Worm (Caenorhabditis elegans) whole organism, L3 larva: Measurements from ENCODE around the gene npp-26.

Experiments
- R02D3.7 ChIP-seq: fragments of 150-350 bp; optimal IDR thresholded peaks from 2 replicates; lab custom pipeline; 2014; ENCODE audit warnings: missing biosample characterization, missing genetic modification characterization
- ZK546.5 ChIP-seq: sonication (generic microtip); optimal IDR thresholded peaks from 2 replicates; lab custom pipeline; 2017; ENCODE audit warnings: missing biosample characterization, missing genetic modification characterization
- aly-2 ChIP-seq: fragments of 150-350 bp; optimal IDR thresholded peaks from 2 replicates; lab custom pipeline; 2014; ENCODE audit warnings: missing biosample characterization, missing genetic modification characterization
- ama-1 ChIP-seq: fragments of 150-350 bp; optimal IDR thresholded peaks from 2 replicates; lab custom pipeline; 2018
- ceh-16 ChIP-seq: sonication (generic microtip); optimal IDR thresholded peaks from 2 replicates; lab custom pipeline; 2017; ENCODE audit warnings: missing biosample characterization, missing genetic modification characterization
- ceh-28 ChIP-seq: fragments of 150-350 bp; optimal IDR thresholded peaks from 2 replicates; lab custom pipeline; 2014; ENCODE audit warnings: missing biosample characterization, missing genetic modification reagents, missing genetic modification characterization
- ceh-82 ChIP-seq: fragments of 150-350 bp; optimal IDR thresholded peaks from 2 replicates; lab custom pipeline; 2014; ENCODE audit warnings: missing biosample characterization, missing genetic modification characterization
- ceh-9 ChIP-seq: sonication (generic microtip); optimal IDR thresholded peaks from 2 replicates; lab custom pipeline; 2018; ENCODE audit warnings: missing biosample characterization, missing genetic modification characterization
- daf-12 ChIP-seq: fragments of 150-350 bp; optimal IDR thresholded peaks from 2 replicates; lab custom pipeline; 2014; ENCODE audit warnings: missing biosample characterization, missing genetic modification reagents, missing genetic modification characterization
- egl-27 ChIP-seq: sonication (generic microtip); optimal IDR thresholded peaks from 4 replicates; lab custom pipeline; 2017; ENCODE audit warnings: missing biosample characterization, missing genetic modification reagents, missing genetic modification characterization
- egl-5 ChIP-seq: fragments of 150-350 bp; optimal IDR thresholded peaks from 2 replicates; lab custom pipeline; 2017; ENCODE audit warnings: missing biosample characterization, missing genetic modification reagents, missing genetic modification characterization, inconsistent platforms
- elt-2 ChIP-seq: sonication (generic microtip); optimal IDR thresholded peaks from 2 replicates; lab custom pipeline; 2016; ENCODE audit warnings: missing genetic modification reagents, mild to moderate bottlenecking, missing genetic modification characterization, missing compliant biosample characterization
- elt-3 ChIP-seq, 3 experiments: fragments of 150-350 bp in 1 of 3; sonication (generic microtip) in 2 of 3; optimal IDR thresholded peaks; 2 replicates in 2 of 3; 4 replicates in 1 of 3; lab custom pipeline; 2014 to 2017; ENCODE audit warnings: missing biosample characterization in 3 of 3, missing genetic modification characterization in 3 of 3
- eor-1 ChIP-seq, 2 experiments: fragments of 150-350 bp; optimal IDR thresholded peaks; 2 replicates each; lab custom pipeline; 2014 to 2018; ENCODE audit warnings: missing biosample characterization in 2 of 2, missing genetic modification characterization in 2 of 2
- fkh-10 ChIP-seq: sonication (generic microtip); optimal IDR thresholded peaks from 2 replicates; lab custom pipeline; 2017; ENCODE audit warnings: missing biosample characterization, missing genetic modification reagents, missing genetic modification characterization
- fkh-2 ChIP-seq: fragments of 150-350 bp; optimal IDR thresholded peaks from 2 replicates; lab custom pipeline; 2014; ENCODE audit warnings: missing biosample characterization, missing genetic modification reagents, missing genetic modification characterization
- fos-1 ChIP-seq: fragments of 150-350 bp; optimal IDR thresholded peaks from 2 replicates; lab custom pipeline; 2014; ENCODE audit warnings: missing biosample characterization, missing genetic modification characterization
- hmg-11 ChIP-seq: sonication (generic microtip); optimal IDR thresholded peaks from 2 replicates; lab custom pipeline; 2016; ENCODE audit warnings: missing genetic modification characterization, missing compliant biosample characterization
- jun-1 ChIP-seq: fragments of 150-350 bp; optimal IDR thresholded peaks from 2 replicates; lab custom pipeline; 2014; ENCODE audit warnings: missing biosample characterization, missing genetic modification reagents, missing genetic modification characterization
- lin-15B ChIP-seq: fragments of 150-350 bp; optimal IDR thresholded peaks from 2 replicates; lab custom pipeline; 2014; ENCODE audit warnings: missing biosample characterization, missing genetic modification characterization
- lin-39 ChIP-seq: fragments of 150-350 bp; optimal IDR thresholded peaks from 2 replicates; lab custom pipeline; 2018; ENCODE audit warnings: missing biosample characterization, missing genetic modification reagents, missing genetic modification characterization
- lsy-12 ChIP-seq: sonication (generic microtip); optimal IDR thresholded peaks from 2 replicates; lab custom pipeline; 2016; ENCODE audit warnings: mild to moderate bottlenecking, missing genetic modification characterization, missing compliant biosample characterization
- mml-1 ChIP-seq: fragments of 150-350 bp; sonication (generic microtip); optimal IDR thresholded peaks from 3 replicates; lab custom pipeline; 2014; ENCODE audit warnings: missing biosample characterization, missing genetic modification characterization
- nfya-1 ChIP-seq: sonication (generic microtip); optimal IDR thresholded peaks from 2 replicates; lab custom pipeline; 2017; ENCODE audit warnings: missing genetic modification characterization, mild to moderate bottlenecking, missing compliant biosample characterization, antibody characterized with exemption, moderate library complexity; ENCODE audit not compliant: insufficient read depth
- nhr-11 ChIP-seq: fragments of 150-350 bp; optimal IDR thresholded peaks from 2 replicates; lab custom pipeline; 2014; ENCODE audit warnings: missing biosample characterization, missing genetic modification characterization
- nhr-12 ChIP-seq: fragments of 150-350 bp; optimal IDR thresholded peaks from 2 replicates; lab custom pipeline; 2014; ENCODE audit warnings: missing biosample characterization, missing genetic modification characterization
- nhr-23 ChIP-seq: fragments of 150-350 bp; optimal IDR thresholded peaks from 2 replicates; lab custom pipeline; 2014; ENCODE audit warnings: missing biosample characterization, missing genetic modification reagents, missing genetic modification characterization
- nhr-237 ChIP-seq: fragments of 150-350 bp; optimal IDR thresholded peaks from 2 replicates; lab custom pipeline; 2014; ENCODE audit warnings: missing biosample characterization, missing genetic modification characterization
- nhr-25 ChIP-seq: sonication (generic microtip); optimal IDR thresholded peaks from 2 replicates; lab custom pipeline; 2017; ENCODE audit warnings: missing biosample characterization, missing genetic modification characterization
- nhr-28 ChIP-seq: fragments of 150-350 bp; optimal IDR thresholded peaks from 2 replicates; lab custom pipeline; 2014; ENCODE audit warnings: missing biosample characterization, missing genetic modification characterization
- nhr-43 ChIP-seq: sonication (generic microtip); optimal IDR thresholded peaks from 2 replicates; lab custom pipeline; 2016; ENCODE audit warnings: mild to moderate bottlenecking, missing genetic modification characterization, missing compliant biosample characterization; ENCODE audit not compliant: poor library complexity, severe bottlenecking
- nhr-67 ChIP-seq: fragments of 150-350 bp; optimal IDR thresholded peaks from 2 replicates; lab custom pipeline; 2014; ENCODE audit warnings: missing biosample characterization, missing genetic modification characterization
- nhr-77 ChIP-seq: fragments of 150-350 bp; optimal IDR thresholded peaks from 2 replicates; lab custom pipeline; 2014; ENCODE audit warnings: missing biosample characterization, missing genetic modification characterization
- pha-4 ChIP-seq: fragments of 150-350 bp; optimal IDR thresholded peaks from 2 replicates; lab custom pipeline; 2014; ENCODE audit warnings: missing biosample characterization, missing genetic modification reagents, missing genetic modification characterization
- pqm-1 ChIP-seq: fragments of 150-350 bp; optimal IDR thresholded peaks from 2 replicates; lab custom pipeline; 2017; ENCODE audit warnings: missing biosample characterization, missing genetic modification characterization, inconsistent platforms
- sea-2 ChIP-seq: fragments of 150-350 bp; sonication (generic microtip); optimal IDR thresholded peaks from 4 replicates; lab custom pipeline; 2014; ENCODE audit warnings: missing biosample characterization, missing genetic modification reagents, missing genetic modification characterization
- skn-1 ChIP-seq: fragments of 150-350 bp; optimal IDR thresholded peaks from 2 replicates; lab custom pipeline; 2014; ENCODE audit warnings: missing biosample characterization, missing genetic modification characterization
- snpc-4 ChIP-seq: fragments of 150-350 bp; optimal IDR thresholded peaks from 2 replicates; lab custom pipeline; 2014; ENCODE audit warnings: missing biosample characterization, missing genetic modification characterization
- tbx-2 ChIP-seq: sonication (generic microtip); optimal IDR thresholded peaks from 2 replicates; lab custom pipeline; 2016; ENCODE audit warnings: mild to moderate bottlenecking, missing genetic modification characterization, missing compliant biosample characterization
- unc-39 ChIP-seq: sonication (generic microtip); optimal IDR thresholded peaks from 4 replicates; lab custom pipeline; 2017; ENCODE audit warnings: missing biosample characterization, missing genetic modification characterization
- unc-62 ChIP-seq: fragments of 150-350 bp; sonication (generic microtip); optimal IDR thresholded peaks from 4 replicates; lab custom pipeline; 2014; ENCODE audit warnings: missing biosample characterization, missing genetic modification reagents, missing genetic modification characterization
- ztf-11 ChIP-seq: fragments of 150-350 bp; optimal IDR thresholded peaks from 2 replicates; lab custom pipeline; 2014; ENCODE audit warnings: missing biosample characterization, missing genetic modification characterization
- ztf-4 ChIP-seq: fragments of 150-350 bp; optimal IDR thresholded peaks from 2 replicates; lab custom pipeline; 2014; ENCODE audit warnings: missing biosample characterization, missing genetic modification characterization

Gene npp-26

DNA sequence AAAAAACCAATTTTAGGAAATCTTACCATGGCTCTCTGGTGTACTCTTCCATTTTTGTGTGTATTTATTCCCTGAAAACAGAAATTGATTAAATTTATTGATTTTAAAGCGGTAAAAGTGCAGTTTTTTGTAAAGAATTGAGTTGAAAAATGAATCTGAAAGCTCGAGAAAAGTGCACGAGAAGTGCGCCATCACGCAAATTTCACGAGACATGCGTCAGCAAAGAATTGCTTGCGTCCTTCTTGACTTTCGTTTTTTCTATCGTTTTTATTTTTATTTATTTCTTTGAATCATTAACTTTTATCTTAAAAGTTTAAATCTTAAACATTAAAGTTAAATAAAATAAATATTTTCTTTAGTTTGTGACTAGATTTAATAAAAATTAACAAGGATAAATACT lies 19.1 kb upstream of the npp-26 start, which contains the start of gene timm-17B.1:
Gene timm-17B.1, minus strand, starts transcription at position 71 of the 400 bp plus-strand sequence.
- peak; percentile 57 for TF ChIP-seq ceh-28 (tag; lab: Kevin White, UChicago)
- peak; percentile 75 for TF ChIP-seq nhr-43 (tag; lab: Kevin White, UChicago)
- TF ChIP-seq ama-1 (lab: Kevin White, UChicago), result no peak
- no peak for TF ChIP-seq unc-39 (tag; lab: Kevin White, UChicago)
- peak; percentile 66 for TF ChIP-seq nhr-23 (tag; lab: Kevin White, UChicago)
- TF ChIP-seq elt-2 (tag; lab: Kevin White, UChicago), result peak; percentile 25
- TF ChIP-seq daf-12 (tag; lab: Kevin White, UChicago), result no peak
- peak; percentile 29 for TF ChIP-seq snpc-4
- TF ChIP-seq egl-5 (tag; lab: Kevin White, UChicago), result no peak
- peak; percentile 21 for TF ChIP-seq lsy-12 (tag; lab: Kevin White, UChicago)
- TF ChIP-seq nfya-1 (tag; lab: Kevin White, UChicago), result peak; percentile 81
- peak; percentile 79 for TF ChIP-seq pha-4
- TF ChIP-seq R02D3.7 (tag; lab: Kevin White, UChicago), result peak; percentile 73
- no peak for TF ChIP-seq fkh-2 (tag; lab: Kevin White, UChicago)
- peak; percentile 49 for TF ChIP-seq tbx-2 (tag; lab: Kevin White, UChicago)
- peak; percentile 52 for TF ChIP-seq skn-1 (tag; lab: Kevin White, UChicago)
- no peak for TF ChIP-seq nhr-28
- TF ChIP-seq fkh-10 (GFP tag; lab: Kevin White, UChicago), result no peak
- TF ChIP-seq hmg-11 (tag; lab: Kevin White, UChicago), result peak; percentile 45
- peak; percentile 76 for TF ChIP-seq lin-15B (tag; lab: Kevin White, UChicago)
- peak; percentile 13 for TF ChIP-seq nhr-25

ce11 chrIV:4747553-4747952 lies 17.0 kb upstream of the npp-26 start, which contains the start of gene tctn-1:
tctn-1 (minus strand) TSS chrIV:4747832.
- TF ChIP-seq R02D3.7 (tag; lab: Kevin White, UChicago), result peak; percentile 36
- no peak for TF ChIP-seq pqm-1 (tag; lab: Kevin White, UChicago)
- no peak for TF ChIP-seq elt-3 (tag; optimal IDR thresholded peaks at IDR 0.05; lab: Kevin White, UChicago)
- TF ChIP-seq egl-5 (tag; lab: Kevin White, UChicago), result no peak
- no peak for TF ChIP-seq nhr-28
- no peak for TF ChIP-seq elt-2 (tag; lab: Kevin White, UChicago)
- no peak for TF ChIP-seq nhr-11 (tag; lab: Kevin White, UChicago)
- TF ChIP-seq daf-12 (tag; lab: Kevin White, UChicago), result no peak
- peak; percentile 16 for TF ChIP-seq lin-15B (tag; lab: Kevin White, UChicago)
- TF ChIP-seq nfya-1 (tag; lab: Kevin White, UChicago), result peak; percentile 24
- no peak for TF ChIP-seq eor-1 (tag; optimal IDR thresholded peaks at IDR 0.05; lab: Kevin White, UChicago)
- no peak for TF ChIP-seq hmg-11 (tag; lab: Kevin White, UChicago)
- peak; percentile 65 for TF ChIP-seq ama-1 (lab: Kevin White, UChicago)
- no peak for TF ChIP-seq tbx-2 (tag; lab: Kevin White, UChicago)
- TF ChIP-seq nhr-43 (tag; lab: Kevin White, UChicago), result no peak
- TF ChIP-seq snpc-4, result no peak
- no peak for TF ChIP-seq ztf-11 (tag; lab: Kevin White, UChicago)

- TF ChIP-seq egl-27 (tag; lab: Kevin White, UChicago), result no peak
- TF ChIP-seq ceh-9 (tag; lab: Kevin White, UChicago), result no peak
- no peak for TF ChIP-seq unc-39 (tag; lab: Kevin White, UChicago)
- no peak for TF ChIP-seq nhr-67 (tag; lab: Kevin White, UChicago)
- TF ChIP-seq nhr-77, result peak; percentile 61
- TF ChIP-seq ztf-4 (tag; lab: Kevin White, UChicago), result no peak
- no peak for TF ChIP-seq unc-62 (GFP tag; lab: Kevin White, UChicago)
- peak; percentile 82 for TF ChIP-seq hmg-11 (tag; lab: Kevin White, UChicago)
- TF ChIP-seq egl-5 (tag; lab: Kevin White, UChicago), result no peak
- peak; percentile 73 for TF ChIP-seq elt-2 (tag; lab: Kevin White, UChicago)
- TF ChIP-seq nfya-1 (tag; lab: Kevin White, UChicago), result peak; percentile 66
- TF ChIP-seq tbx-2 (tag; lab: Kevin White, UChicago), result no peak
- no peak for TF ChIP-seq ceh-82
- no peak for TF ChIP-seq mml-1
- no peak for TF ChIP-seq nhr-28
- no peak for TF ChIP-seq nhr-237 (tag; lab: Kevin White, UChicago)
- no peak for TF ChIP-seq nhr-11 (tag; lab: Kevin White, UChicago)
- peak; percentile 54 for TF ChIP-seq pha-4
- peak; percentile 4 for TF ChIP-seq lin-39
- TF ChIP-seq ZK546.5 (tag; lab: Kevin White, UChicago), result no peak
- no peak for TF ChIP-seq ceh-16 (tag; lab: Kevin White, UChicago)
- TF ChIP-seq nhr-25, result peak; percentile 62
- peak; percentile 69 for TF ChIP-seq aly-2 (tag; lab: Kevin White, UChicago)
- TF ChIP-seq eor-1 (tag; optimal IDR thresholded peaks at IDR 0.05; lab: Kevin White, UChicago), result no peak
- TF ChIP-seq snpc-4, result no peak
- peak; percentile 84 for TF ChIP-seq ama-1 (lab: Kevin White, UChicago)
- TF ChIP-seq jun-1 (tag; lab: Kevin White, UChicago), result peak; percentile 10
- TF ChIP-seq ceh-28 (tag; lab: Kevin White, UChicago), result peak; percentile 47
- TF ChIP-seq sea-2 (GFP tag; lab: Kevin White, UChicago), result no peak
- TF ChIP-seq elt-3 (tag; optimal IDR thresholded peaks at IDR 0.05; lab: Kevin White, UChicago), result no peak
- TF ChIP-seq nhr-12 (tag; lab: Kevin White, UChicago), result no peak
- TF ChIP-seq skn-1 (tag; lab: Kevin White, UChicago), result peak; percentile 18
- TF ChIP-seq fkh-10 (GFP tag; lab: Kevin White, UChicago), result no peak
- TF ChIP-seq fos-1 (tag; lab: Kevin White, UChicago), result peak; percentile 47
Observed at ce11 chrIV:4748408-4749105, 16.0 kb upstream of the npp-26 start, which contains the start of gene cyc-2.1. cyc-2.1 (minus strand) TSS chrIV:4749012.
